Fruit fly (Drosophila melanogaster) whole organism, embryonic: ENCODE measurements around the gene Cnot4.

ENCODE experiments used
- Bgb ChIP-seq: fragments of 200-800 bp; sonication (Bioruptor generic); IDR thresholded peaks from 2 replicates; pipeline ENCODE4 v1.3.6; 2022; ENCODE audit warnings: missing biosample characterization, missing genetic modification characterization; ENCODE audit not compliant: partially characterized antibody
- C15 ChIP-seq: fragments of 200-800 bp; sonication (Bioruptor generic); IDR thresholded peaks from 3 replicates; pipeline ENCODE4 v1.3.6; 2022; ENCODE audit warnings: missing biosample characterization, missing genetic modification characterization
- CG10267 ChIP-seq: fragments of 200-800 bp; sonication (Bioruptor generic); optimal IDR thresholded peaks from 2 replicates; lab custom pipeline; 2018; ENCODE audit warnings: missing biosample characterization, mild to moderate bottlenecking, missing genetic modification characterization, moderate library complexity
- CG11695 ChIP-seq: fragments of 200-800 bp; sonication (Bioruptor generic); IDR thresholded peaks from 3 replicates; pipeline ENCODE4 v1.3.6; 2022; ENCODE audit warnings: missing biosample characterization, missing genetic modification characterization
- CG12299 ChIP-seq: fragments of 200-800 bp; sonication (Bioruptor generic); optimal IDR thresholded peaks from 2 replicates; lab custom pipeline; 2018; ENCODE audit warnings: missing biosample characterization, mild to moderate bottlenecking, missing genetic modification characterization
- CG1233 ChIP-seq: fragments of 200-800 bp; sonication (Bioruptor generic); optimal IDR thresholded peaks from 4 replicates; lab custom pipeline; 2018; ENCODE audit warnings: missing biosample characterization, mild to moderate bottlenecking, missing genetic modification characterization
- CG13296 ChIP-seq: fragments of 200-800 bp; sonication (Bioruptor generic); optimal IDR thresholded peaks from 3 replicates; lab custom pipeline; 2018; ENCODE audit warnings: missing biosample characterization, mild to moderate bottlenecking, missing genetic modification characterization
- CG14441 ChIP-seq: fragments of 200-800 bp; sonication (Bioruptor generic); IDR thresholded peaks from 2 replicates; pipeline ENCODE4 v1.3.6; 2022; ENCODE audit warnings: missing biosample characterization, missing genetic modification characterization
- CG17328 ChIP-seq: fragments of 200-800 bp; sonication (Bioruptor generic); IDR thresholded peaks from 2 replicates; pipeline ENCODE4 v1.3.6; 2022; ENCODE audit warnings: missing biosample characterization, missing genetic modification characterization
- CG17912 ChIP-seq: fragments of 200-800 bp; sonication (Bioruptor generic); optimal IDR thresholded peaks from 2 replicates; lab custom pipeline; 2018; ENCODE audit warnings: missing biosample characterization, mild to moderate bottlenecking, missing genetic modification characterization
- CG2712 ChIP-seq: fragments of 200-800 bp; optimal IDR thresholded peaks from 3 replicates; lab custom pipeline; 2019; ENCODE audit warnings: missing biosample characterization, mild to moderate bottlenecking, missing genetic modification characterization, moderate library complexity
- CG3281 ChIP-seq: fragments of 200-800 bp; sonication (Bioruptor generic); optimal IDR thresholded peaks from 3 replicates; lab custom pipeline; 2017; ENCODE audit warnings: missing biosample characterization, mild to moderate bottlenecking, missing genetic modification characterization
- CG33557 ChIP-seq: fragments of 200-800 bp; sonication (Bioruptor generic); optimal IDR thresholded peaks from 2 replicates; lab custom pipeline; 2019; ENCODE audit warnings: missing biosample characterization, mild to moderate bottlenecking, missing genetic modification characterization, moderate library complexity
- CG3407 ChIP-seq: fragments of 200-800 bp; sonication (Bioruptor generic); optimal IDR thresholded peaks from 2 replicates; lab custom pipeline; 2018; ENCODE audit warnings: missing biosample characterization, mild to moderate bottlenecking, missing genetic modification characterization
- CG34224 ChIP-seq: fragments of 200-800 bp; sonication (Bioruptor generic); IDR thresholded peaks from 3 replicates; pipeline ENCODE4 v1.3.6; 2022; ENCODE audit warnings: missing biosample characterization, missing genetic modification characterization; ENCODE audit not compliant: partially characterized antibody
- CG6791 ChIP-seq: fragments of 200-800 bp; sonication (Bioruptor generic); IDR thresholded peaks from 3 replicates; pipeline ENCODE4 v1.3.6; 2022; ENCODE audit warnings: missing biosample characterization, missing genetic modification characterization; ENCODE audit not compliant: partially characterized antibody
- CG7357 ChIP-seq: fragments of 200-800 bp; sonication (Bioruptor generic); IDR thresholded peaks from 3 replicates; pipeline ENCODE4 v1.3.6; 2022; ENCODE audit warnings: missing biosample characterization, missing genetic modification characterization
- CG8924 ChIP-seq: fragments of 200-800 bp; optimal IDR thresholded peaks from 3 replicates; lab custom pipeline; 2019; ENCODE audit warnings: missing biosample characterization, mild to moderate bottlenecking, missing genetic modification characterization, moderate library complexity
- CG9817 ChIP-seq: fragments of 200-800 bp; sonication (Bioruptor generic); optimal IDR thresholded peaks from 2 replicates; lab custom pipeline; 2018; ENCODE audit warnings: missing biosample characterization, mild to moderate bottlenecking, missing genetic modification characterization, moderate library complexity
- Dll ChIP-seq: fragments of 200-800 bp; sonication (Bioruptor generic); IDR thresholded peaks from 4 replicates; pipeline ENCODE4 v1.3.6; 2022; ENCODE audit warnings: missing biosample characterization, missing genetic modification characterization; ENCODE audit not compliant: partially characterized antibody
- H15 ChIP-seq: fragments of 200-800 bp; sonication (Bioruptor generic); IDR thresholded peaks from 3 replicates; pipeline ENCODE4 v1.3.6; 2022; ENCODE audit warnings: missing biosample characterization, missing genetic modification characterization
- HLHmδ ChIP-seq: fragments of 200-800 bp; sonication (Bioruptor generic); optimal IDR thresholded peaks from 2 replicates; lab custom pipeline; 2018; ENCODE audit warnings: missing biosample characterization, mild to moderate bottlenecking, missing genetic modification characterization, moderate library complexity
- HmgZ ChIP-seq: fragments of 200-800 bp; sonication (Bioruptor generic); optimal IDR thresholded peaks from 2 replicates; lab custom pipeline; 2018; ENCODE audit warnings: missing biosample characterization, mild to moderate bottlenecking, missing genetic modification characterization
- MTF-1 ChIP-seq: fragments of 200-800 bp; sonication (Bioruptor generic); optimal IDR thresholded peaks from 2 replicates; lab custom pipeline; 2018; ENCODE audit warnings: missing biosample characterization, mild to moderate bottlenecking, missing genetic modification characterization, borderline replicate concordance
- Mes4 ChIP-seq: fragments of 200-800 bp; sonication (Bioruptor generic); optimal IDR thresholded peaks from 2 replicates; lab custom pipeline; 2016; ENCODE audit warnings: missing biosample characterization, missing genetic modification characterization
- Nf-YB ChIP-seq: fragments of 200-800 bp; sonication (Bioruptor generic); optimal IDR thresholded peaks from 3 replicates; lab custom pipeline; 2019; ENCODE audit warnings: missing biosample characterization, mild to moderate bottlenecking, missing genetic modification characterization, moderate library complexity
- Opbp ChIP-seq: fragments of 200-800 bp; sonication (Bioruptor generic); IDR thresholded peaks from 3 replicates; pipeline ENCODE4 v1.3.6; 2022; ENCODE audit warnings: missing biosample characterization, missing genetic modification characterization; ENCODE audit not compliant: partially characterized antibody
- Poxn ChIP-seq: fragments of 200-800 bp; sonication (Bioruptor generic); IDR thresholded peaks from 2 replicates; pipeline ENCODE4 v1.3.6; 2022; ENCODE audit warnings: missing biosample characterization, missing genetic modification characterization
- Sry-δ ChIP-seq: fragments of 200-800 bp; sonication (Bioruptor generic); optimal IDR thresholded peaks from 2 replicates; lab custom pipeline; 2016; ENCODE audit warnings: missing biosample characterization, missing genetic modification characterization
- Usf ChIP-seq: fragments of 200-800 bp; sonication (Bioruptor generic); optimal IDR thresholded peaks from 2 replicates; lab custom pipeline; 2017; ENCODE audit warnings: missing genotype, missing biosample characterization, missing genetic modification characterization
- ab ChIP-seq: fragments of 200-800 bp; sonication (Bioruptor generic); optimal IDR thresholded peaks from 2 replicates; lab custom pipeline; 2016; ENCODE audit warnings: missing biosample characterization, missing genetic modification characterization
- cad ChIP-seq: fragments of >200 bp; optimal IDR thresholded peaks from 2 replicates; lab custom pipeline; 2017; ENCODE audit warnings: missing biosample characterization, missing genetic modification characterization
- crp ChIP-seq, 2 experiments: fragments of 200-800 bp; sonication (Bioruptor generic); optimal IDR thresholded peaks; 2 replicates in 1 of 2; 3 replicates in 1 of 2; lab custom pipeline; 2017; ENCODE audit warnings: missing biosample characterization in 2 of 2, missing genetic modification characterization in 2 of 2, mild to moderate bottlenecking in 1 of 2, moderate library complexity in 1 of 2
- ewg ChIP-seq: fragments of 200-800 bp; sonication (Bioruptor generic); optimal IDR thresholded peaks from 3 replicates; lab custom pipeline; 2017; ENCODE audit warnings: mild to moderate bottlenecking, missing biosample characterization, missing genetic modification reagents, missing genetic modification characterization
- grn ChIP-seq: fragments of 200-800 bp; sonication (Bioruptor generic); optimal IDR thresholded peaks from 3 replicates; lab custom pipeline; 2017; ENCODE audit warnings: missing biosample characterization, missing genetic modification characterization
- gsb ChIP-seq: fragments of 200-800 bp; sonication (Bioruptor generic); IDR thresholded peaks from 2 replicates; pipeline ENCODE4 v1.3.6; 2022; ENCODE audit warnings: missing biosample characterization, missing genetic modification characterization
- hkb ChIP-seq, 2 experiments: fragments of 200-800 bp in 1 of 2; fragments of >200 bp in 1 of 2; sonication (Bioruptor generic) in 1 of 2; IDR thresholded peaks in 1 of 2; optimal IDR thresholded peaks in 1 of 2; 2 replicates each; pipeline versions ENCODE4 v1.3.6 to Lab custom; 2017 to 2022; ENCODE audit warnings: missing biosample characterization in 1 of 2, missing genetic modification characterization in 1 of 2
- klu ChIP-seq: fragments of 200-800 bp; sonication (Bioruptor generic); IDR thresholded peaks from 2 replicates; pipeline ENCODE4 v1.3.6; 2022; ENCODE audit warnings: missing biosample characterization, missing genetic modification characterization
- lbe ChIP-seq: fragments of 200-800 bp; sonication (Bioruptor generic); optimal IDR thresholded peaks from 2 replicates; lab custom pipeline; 2016; ENCODE audit warnings: missing biosample characterization, mild to moderate bottlenecking, missing genetic modification characterization
- mam ChIP-seq: fragments of 200-800 bp; sonication (Bioruptor generic); optimal IDR thresholded peaks from 3 replicates; lab custom pipeline; 2016; ENCODE audit warnings: missing biosample characterization, missing genetic modification characterization
- oc ChIP-seq: fragments of 200-800 bp; sonication (Bioruptor generic); optimal IDR thresholded peaks from 2 replicates; lab custom pipeline; 2018; ENCODE audit warnings: missing biosample characterization, mild to moderate bottlenecking, missing genetic modification characterization, moderate library complexity
- ranshi ChIP-seq: fragments of 200-800 bp; sonication (Bioruptor generic); IDR thresholded peaks from 2 replicates; pipeline ENCODE4 v1.3.6; 2022; ENCODE audit warnings: missing biosample characterization, missing genetic modification characterization
- repo ChIP-seq: fragments of 200-800 bp; sonication (Bioruptor generic); optimal IDR thresholded peaks from 2 replicates; lab custom pipeline; 2016; ENCODE audit warnings: missing biosample characterization, missing genetic modification characterization
- rib ChIP-seq: fragments of 200-800 bp; sonication (Bioruptor generic); IDR thresholded peaks from 2 replicates; pipeline ENCODE4 v1.3.6; 2022; ENCODE audit warnings: missing biosample characterization, missing genetic modification characterization
- salm ChIP-seq: fragments of 200-800 bp; sonication (Bioruptor generic); optimal IDR thresholded peaks from 2 replicates; lab custom pipeline; 2018; ENCODE audit warnings: missing biosample characterization, mild to moderate bottlenecking, missing genetic modification characterization
- slbo ChIP-seq: fragments of 200-800 bp; sonication (Bioruptor generic); IDR thresholded peaks from 2 replicates; pipeline ENCODE4 v1.3.6; 2022; ENCODE audit warnings: missing biosample characterization, missing genetic modification characterization
- sna ChIP-seq: fragments of 200-800 bp; sonication (Bioruptor generic); IDR thresholded peaks from 2 replicates; pipeline ENCODE4 v1.3.6; 2022; ENCODE audit warnings: missing biosample characterization, missing genetic modification characterization; ENCODE audit not compliant: partially characterized antibody
- sob ChIP-seq: fragments of 200-800 bp; sonication (Bioruptor generic); IDR thresholded peaks from 2 replicates; pipeline ENCODE4 v1.3.6; 2022; ENCODE audit warnings: missing biosample characterization, missing genetic modification characterization
- tap ChIP-seq: fragments of 200-800 bp; optimal IDR thresholded peaks from 3 replicates; lab custom pipeline; 2019; ENCODE audit warnings: missing biosample characterization, mild to moderate bottlenecking, missing genetic modification characterization, moderate library complexity
- tx ChIP-seq: fragments of 200-800 bp; sonication (Bioruptor generic); optimal IDR thresholded peaks from 2 replicates; lab custom pipeline; 2016; ENCODE audit warnings: missing biosample characterization, missing genetic modification characterization
- usp ChIP-seq: fragments of >200 bp; optimal IDR thresholded peaks from 2 replicates; lab custom pipeline; 2017; ENCODE audit warnings: missing biosample characterization, missing genetic modification characterization

The Cnot4 gene

DNA sequence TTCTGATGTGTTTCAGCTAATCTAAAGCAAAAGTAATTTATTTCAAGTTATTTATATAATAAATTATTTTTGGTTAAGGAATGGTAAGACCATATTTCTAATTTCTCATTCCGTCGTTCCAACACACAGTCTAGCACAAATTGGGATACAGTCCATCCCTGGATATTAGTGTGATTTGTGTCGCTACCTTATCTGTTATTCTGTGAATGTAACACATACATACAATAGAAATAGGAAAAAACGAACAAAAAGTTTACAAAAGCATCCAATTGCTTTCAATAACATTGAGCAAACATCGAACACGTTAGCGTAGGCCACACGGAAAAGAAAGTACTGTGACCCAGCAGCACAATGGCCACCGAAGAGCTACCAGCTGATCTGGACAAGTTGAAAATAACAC is 30.0 kb upstream of the Cnot4 start, which contains the start of gene CG5056 (continued):
- TF ChIP-seq Opbp (GFP tag; lab: Robert Waterston, UW) (no peak), MTF-1 (GFP tag; lab: Kevin White, UChicago) (no peak), Nf-YB (no peak), CG34224 (GFP tag; lab: Robert Waterston, UW) (no peak), CG17912 (GFP tag; lab: Kevin White, UChicago) (peak; percentile 19), Bgb (no peak; the same call in 1 of the 2 replicates), lbe (GFP tag; lab: Kevin White, UChicago) (peak; percentile 21), CG7357 (no peak), crp (GFP tag; optimal IDR thresholded peaks at IDR 0.05; lab: Kevin White, UChicago) (peak in 1 of 2 experiments; percentile 66), CG2712 (tag; lab: Kevin White, UChicago) (peak; percentile 63), CG8924 (tag; lab: Kevin White, UChicago) (peak; percentile 59), tx (GFP tag; lab: Kevin White, UChicago) (no peak), gsb (GFP tag; lab: Robert Waterston, UW) (no peak), CG10267 (tag; lab: Kevin White, UChicago) (peak; percentile 57), sob (GFP tag; lab: Robert Waterston, UW) (no peak), oc (tag; lab: Kevin White, UChicago) (no peak), CG6791 (GFP tag; lab: Robert Waterston, UW) (0 out of 3 replicates have a peak, but pooled peaks have one; percentile 25), ewg (GFP tag; lab: Kevin White, UChicago) (peak; percentile 41), mam (GFP tag; lab: Kevin White, UChicago) (no peak), CG33557 (GFP tag; lab: Kevin White, UChicago) (no peak), CG17328 (no peak), Mes4 (GFP tag; lab: Kevin White, UChicago) (no peak), salm (tag; lab: Kevin White, UChicago) (no peak), CG1233 (no peak), ranshi (GFP tag; lab: Robert Waterston, UW) (no peak), HmgZ (tag; lab: Kevin White, UChicago) (peak; percentile 62), Usf (no peak), hkb (optimal IDR thresholded peaks at IDR 0.05; lab: Kevin White, UChicago) (no peak), hkb (GFP tag; IDR thresholded peaks at IDR 0.05; lab: Robert Waterston, UW) (no peak), H15 (no peak), CG3281 (GFP tag; lab: Kevin White, UChicago) (no peak), CG9817 (tag; lab: Kevin White, UChicago) (no peak), CG12299 (tag; lab: Kevin White, UChicago) (no peak), cad (no peak), CG14441 (GFP tag; lab: Robert Waterston, UW) (no peak), tap (tag; lab: Kevin White, UChicago) (no peak), grn (GFP tag; lab: Kevin White, UChicago) (no peak), slbo (GFP tag; lab: Robert Waterston, UW) (peak; percentile 43; the same call in 1 of the 2 replicates), CG13296 (no peak), sna (GFP tag; lab: Robert Waterston, UW) (no peak), usp (no peak), ab (no peak), klu (GFP tag; lab: Robert Waterston, UW) (no peak), Poxn (GFP tag; lab: Robert Waterston, UW) (no peak), HLHmδ (GFP tag; lab: Kevin White, UChicago) (no peak), rib (no peak), C15 (GFP tag; lab: Robert Waterston, UW) (no peak), Sry-δ (GFP tag; lab: Kevin White, UChicago) (peak; percentile 26), Dll (GFP tag; lab: Robert Waterston, UW) (peak; percentile 28; the same call in 1 of the 4 replicates), CG3407 (GFP tag; lab: Kevin White, UChicago) (no peak), repo (GFP tag; lab: Kevin White, UChicago) (no peak), CG11695 (GFP tag; lab: Robert Waterston, UW) (no peak)
